Fruit fly (Drosophila melanogaster) whole organism, pupa: ENCODE measurements around the gene Gprk2.

ENCODE experiments used
- CG10348 ChIP-seq: fragments of 200-800 bp; sonication (Bioruptor generic); IDR thresholded peaks from 2 replicates; pipeline ENCODE4 v1.3.6; 2022; ENCODE audit warnings: missing biosample characterization, missing genetic modification characterization
- CG13204 ChIP-seq: fragments of 200-800 bp; sonication (Bioruptor generic); optimal IDR thresholded peaks from 2 replicates; lab custom pipeline; 2018; ENCODE audit warnings: missing biosample characterization, mild to moderate bottlenecking, missing genetic modification characterization, moderate library complexity
- CG8159 ChIP-seq: fragments of 200-800 bp; sonication (Bioruptor generic); optimal IDR thresholded peaks from 3 replicates; lab custom pipeline; 2018; ENCODE audit warnings: missing biosample characterization, mild to moderate bottlenecking, missing genetic modification characterization, moderate library complexity
- CG9948 ChIP-seq: fragments of 200-800 bp; sonication (Bioruptor generic); optimal IDR thresholded peaks from 2 replicates; lab custom pipeline; 2018; ENCODE audit warnings: missing biosample characterization, mild to moderate bottlenecking, missing genetic modification characterization, moderate library complexity
- D1 ChIP-seq: fragments of 200-800 bp; sonication (Bioruptor generic); optimal IDR thresholded peaks from 2 replicates; lab custom pipeline; 2018; ENCODE audit warnings: missing biosample characterization, mild to moderate bottlenecking, missing genetic modification characterization, moderate library complexity
- EcR ChIP-seq: fragments of 200-800 bp; sonication (Bioruptor generic); optimal IDR thresholded peaks from 3 replicates; lab custom pipeline; 2019; ENCODE audit warnings: missing biosample characterization, missing genetic modification characterization, mild to moderate bottlenecking, moderate library complexity, missing genetic modification reagents
- Pif1B ChIP-seq: fragments of 200-800 bp; sonication (Bioruptor generic); optimal IDR thresholded peaks from 3 replicates; lab custom pipeline; 2016; ENCODE audit warnings: missing biosample characterization, missing genetic modification characterization
- fd96Ca ChIP-seq: fragments of 200-800 bp; sonication (Bioruptor generic); IDR thresholded peaks from 3 replicates; pipeline ENCODE4 v1.3.6; 2022; ENCODE audit warnings: missing biosample characterization, missing genetic modification characterization

DNA sequence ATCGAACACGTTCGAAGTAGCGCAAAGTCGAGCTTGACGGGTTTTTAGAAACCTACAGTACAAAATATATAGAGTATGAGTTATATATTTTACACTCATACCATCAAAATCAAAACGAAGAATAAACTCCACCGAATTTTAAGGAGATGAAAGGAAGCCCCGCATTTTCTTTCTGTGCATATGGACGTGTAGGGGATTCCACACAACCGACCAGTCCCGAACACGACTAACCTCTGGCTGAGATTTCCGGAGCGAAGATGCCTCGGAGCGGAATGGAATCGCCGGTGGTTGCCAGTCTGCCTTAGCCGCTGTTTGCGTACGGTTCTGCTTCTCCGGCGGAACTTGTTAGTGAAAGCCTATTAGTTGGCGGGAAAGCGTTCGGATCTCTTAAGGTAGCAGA, 20.9 kb upstream of the Gprk2 start:
- peak; percentile 89 for TF ChIP-seq CG10348 (GFP tag; lab: Robert Waterston, UW)
- TF ChIP-seq Pif1B (GFP tag; lab: Kevin White, UChicago) = peak; percentile 98
- peak; percentile 93 for TF ChIP-seq CG8159 (tag; lab: Kevin White, UChicago)
- peak; percentile 99 for TF ChIP-seq fd96Ca (GFP tag; lab: Robert Waterston, UW)
- TF ChIP-seq CG9948 (tag; lab: Kevin White, UChicago) = peak; percentile 97
- no peak for TF ChIP-seq CG13204 (GFP tag; lab: Kevin White, UChicago)
- peak; percentile 81 for TF ChIP-seq D1 (tag; lab: Kevin White, UChicago)
- no peak for TF ChIP-seq EcR
